Fruit fly (Drosophila melanogaster): ENCODE measurements around the gene Gapdh2.
A peak's percentile ranks its signal among the peaks of the same experiment; 100 is the strongest.

Gapdh2 gene

dm6 chrX:15891606-15892345 lies 23.8 kb downstream of the Gapdh2 start, which contains the start of gene shi (continued):
- peak; percentile 99 for TF ChIP-seq HLH4C (GFP tag; IDR thresholded peaks at IDR 0.05; ENCODE audit: partially characterized antibody)
- no peak for TF ChIP-seq sc (optimal IDR thresholded peaks at IDR 0.05)
- no peak for TF ChIP-seq sc (GFP tag; optimal IDR thresholded peaks at IDR 0.05)
- TF ChIP-seq CG12155 (GFP tag; optimal IDR thresholded peaks at IDR 0.05): no peak
- no peak for TF ChIP-seq Meics (GFP tag; optimal IDR thresholded peaks at IDR 0.05)
- no peak for TF ChIP-seq Dfd (GFP tag; optimal IDR thresholded peaks at IDR 0.05)
- TF ChIP-seq Nf-YB (GFP tag; optimal IDR thresholded peaks at IDR 0.05): peak; percentile 18
- TF ChIP-seq BEAF-32 (GFP tag; optimal IDR thresholded peaks at IDR 0.05): peak; percentile 98
- TF ChIP-seq CG7839 (tag; optimal IDR thresholded peaks at IDR 0.05): no peak
- peak; percentile 51 for TF ChIP-seq ssp (GFP tag; IDR thresholded peaks at IDR 0.05)
- no peak for TF ChIP-seq psq (GFP tag; optimal IDR thresholded peaks at IDR 0.05)
- peak; percentile 63 for TF ChIP-seq B-H2 (GFP tag; optimal IDR thresholded peaks at IDR 0.05)
- no peak for TF ChIP-seq chn (GFP tag; optimal IDR thresholded peaks at IDR 0.05)
- TF ChIP-seq run (tag; optimal IDR thresholded peaks at IDR 0.05): no peak
- TF ChIP-seq CG8290 (GFP tag; optimal IDR thresholded peaks at IDR 0.05): peak; percentile 48
- peak in 1 of 2 experiments; percentile 75 for TF ChIP-seq CG8290 (tag; optimal IDR thresholded peaks at IDR 0.05)
- TF ChIP-seq org-1 (GFP tag; optimal IDR thresholded peaks at IDR 0.05): no peak
- no peak for TF ChIP-seq Gug (GFP tag; IDR thresholded peaks at IDR 0.05)
- no peak for TF ChIP-seq Ets65A (GFP tag)
- peak; percentile 51; the same call in 1 of the 3 replicates for TF ChIP-seq CG7357 (GFP tag; IDR thresholded peaks at IDR 0.05)
- peak; percentile 23 for TF ChIP-seq CG13296 (GFP tag; optimal IDR thresholded peaks at IDR 0.05)
- TF ChIP-seq HLH3B (GFP tag; IDR thresholded peaks at IDR 0.05): no peak
- TF ChIP-seq CG1602 (GFP tag; optimal IDR thresholded peaks at IDR 0.05): no peak
- no peak for TF ChIP-seq CG11085 (GFP tag; IDR thresholded peaks at IDR 0.05)
- TF ChIP-seq Drgx (GFP tag; IDR thresholded peaks at IDR 0.05): no peak
- no peak for TF ChIP-seq Xrp1 (GFP tag; IDR thresholded peaks at IDR 0.05)
- no peak for TF ChIP-seq Side (GFP tag; optimal IDR thresholded peaks at IDR 0.05)
- no peak for TF ChIP-seq nerfin-1 (tag; optimal IDR thresholded peaks at IDR 0.05)
- TF ChIP-seq CG2712 (tag; optimal IDR thresholded peaks at IDR 0.05): peak; percentile 46
- TF ChIP-seq kay (GFP tag; optimal IDR thresholded peaks at IDR 0.05): peak; percentile 18
- peak; percentile 46 for TF ChIP-seq Lhr (GFP tag; optimal IDR thresholded peaks at IDR 0.05)
- TF ChIP-seq CrebB (tag; optimal IDR thresholded peaks at IDR 0.05): peak; percentile 32
- no peak for TF ChIP-seq ERR (GFP tag; optimal IDR thresholded peaks at IDR 0.05)
- peak; percentile 44 for TF ChIP-seq phol (tag; optimal IDR thresholded peaks at IDR 0.05)
- TF ChIP-seq CG9797 (GFP tag; optimal IDR thresholded peaks at IDR 0.05): peak; percentile 85
- 0 out of 2 replicates have a peak, but pooled peaks have one; percentile 14 for TF ChIP-seq CG17328 (GFP tag; IDR thresholded peaks at IDR 0.05)
- no peak for TF ChIP-seq CG6854 (GFP tag; optimal IDR thresholded peaks at IDR 0.05)
- TF ChIP-seq CG12391 (tag; optimal IDR thresholded peaks at IDR 0.05): peak; percentile 50
- TF ChIP-seq nau (GFP tag; optimal IDR thresholded peaks at IDR 0.05): no peak
- no peak for TF ChIP-seq lbe (GFP tag; optimal IDR thresholded peaks at IDR 0.05)
- TF ChIP-seq CG15011 (GFP tag; optimal IDR thresholded peaks at IDR 0.05): no peak
- TF ChIP-seq Atf-2 (GFP tag; optimal IDR thresholded peaks at IDR 0.05): no peak
- TF ChIP-seq HLHmδ (GFP tag; optimal IDR thresholded peaks at IDR 0.05): no peak
- TF ChIP-seq zf30C (GFP tag; optimal IDR thresholded peaks at IDR 0.05): no peak
- no peak for TF ChIP-seq odd (GFP tag; optimal IDR thresholded peaks at IDR 0.05)
- TF ChIP-seq CG9215 (GFP tag; IDR thresholded peaks at IDR 0.05): no peak
- TF ChIP-seq Sox102F (GFP tag; optimal IDR thresholded peaks at IDR 0.05): no peak
- no peak for TF ChIP-seq dmrt11E (tag; optimal IDR thresholded peaks at IDR 0.05)
- no peak for TF ChIP-seq CG10565 (GFP tag; optimal IDR thresholded peaks at IDR 0.05)
- TF ChIP-seq YL-1 (GFP tag; optimal IDR thresholded peaks at IDR 0.05): no peak
- no peak for TF ChIP-seq ham (GFP tag; IDR thresholded peaks at IDR 0.05)
